3 fruit fly cellular contexts compared by ENCODE assay signal in the genomic region with DNA sequence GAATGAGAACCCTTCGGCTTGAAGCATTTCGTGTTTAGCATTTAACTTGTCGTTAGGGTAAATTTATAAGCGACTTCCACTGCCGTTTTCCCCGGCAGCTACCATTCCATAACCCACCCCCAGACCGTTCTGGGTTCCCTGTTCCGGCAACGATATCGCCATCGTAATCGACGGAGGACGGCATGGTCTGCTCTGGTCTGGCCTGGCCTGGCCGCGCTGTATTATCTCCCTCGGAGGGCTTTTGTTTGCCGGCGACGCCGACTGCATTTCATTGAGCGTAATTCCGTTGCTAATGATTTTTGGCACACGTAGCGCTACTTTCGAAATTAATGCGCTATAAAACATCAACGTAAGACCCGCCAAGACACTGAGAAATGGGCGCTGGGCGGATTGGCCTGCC.
TF ChIP-seq lines count a peak whose summit lies in the region.

No protein-coding gene starts in this region.

- no peak for TF ChIP-seq CTCF in whole organism, embryonic (GFP tag; optimal IDR thresholded peaks at IDR 0.05; lab: Kevin White, UChicago)

TF ChIP-seq in whole organism, embryonic, 481 proteins besides CTCF, POLR2A, EP300 and RAD21 (continues in another document):
- TF ChIP-seq CG17361 (GFP tag; IDR thresholded peaks at IDR 0.05; lab: Robert Waterston, UW) (0 out of 3 replicates have a peak, but pooled peaks have one; percentile 9), CG4360 (GFP tag; IDR thresholded peaks at IDR 0.05; lab: Robert Waterston, UW) (peak; percentile 36; the same call in 1 of the 2 replicates), Fer3 (tag; optimal IDR thresholded peaks at IDR 0.05; lab: Kevin White, UChicago) (no peak), Gsc (GFP tag; IDR thresholded peaks at IDR 0.05; lab: Robert Waterston, UW) (no peak), CG4282 (GFP tag; optimal IDR thresholded peaks at IDR 0.05; lab: Kevin White, UChicago) (no peak), BEAF-32 (GFP tag; optimal IDR thresholded peaks at IDR 0.05; lab: Kevin White, UChicago) (no peak), Dll (GFP tag; IDR thresholded peaks at IDR 0.05; lab: Robert Waterston, UW; ENCODE audit: partially characterized antibody) (no peak), Ptx1 (GFP tag; IDR thresholded peaks at IDR 0.05; lab: Robert Waterston, UW) (no peak), CG7556 (GFP tag; optimal IDR thresholded peaks at IDR 0.05; lab: Kevin White, UChicago) (no peak), slbo (GFP tag; IDR thresholded peaks at IDR 0.05; lab: Robert Waterston, UW) (no peak), nmo (GFP tag; optimal IDR thresholded peaks at IDR 0.05; lab: Kevin White, UChicago) (no peak), CG15011 (GFP tag; optimal IDR thresholded peaks at IDR 0.05; lab: Kevin White, UChicago) (no peak), gsb-n (tag; optimal IDR thresholded peaks at IDR 0.05; lab: Kevin White, UChicago) (peak; percentile 20), Med (GFP tag; lab: Kevin White, UChicago) (peak; percentile 77), Doc3 (GFP tag; IDR thresholded peaks at IDR 0.05; lab: Robert Waterston, UW; ENCODE audit: partially characterized antibody) (no peak), vnd (GFP tag; IDR thresholded peaks at IDR 0.05; lab: Robert Waterston, UW; ENCODE audit: partially characterized antibody) (no peak), Hey (tag; optimal IDR thresholded peaks at IDR 0.05; lab: Kevin White, UChicago) (peak; percentile 80), CG9932 (GFP tag; IDR thresholded peaks at IDR 0.05; lab: Robert Waterston, UW) (0 out of 2 replicates have a peak, but pooled peaks have one; percentile 18), ci (GFP tag; IDR thresholded peaks at IDR 0.05; lab: Robert Waterston, UW) (peak; percentile 56; the same call in 2 of the 3 replicates), lov (optimal IDR thresholded peaks at IDR 0.05; lab: Kevin White, UChicago) (no peak), lov (GFP tag; IDR thresholded peaks at IDR 0.05; lab: Robert Waterston, UW) (peak; percentile 74; the same call in 1 of the 3 replicates), row (GFP tag; IDR thresholded peaks at IDR 0.05; lab: Robert Waterston, UW) (no peak), Deaf1 (tag; optimal IDR thresholded peaks at IDR 0.05; lab: Kevin White, UChicago) (no peak), dati (GFP tag; IDR thresholded peaks at IDR 0.05; lab: Robert Waterston, UW) (no peak), Nf-YA (GFP tag; IDR thresholded peaks at IDR 0.05; lab: Robert Waterston, UW) (no peak), Dbx (GFP tag; IDR thresholded peaks at IDR 0.05; lab: Robert Waterston, UW) (no peak), CG2199 (GFP tag; IDR thresholded peaks at IDR 0.05; lab: Robert Waterston, UW) (peak; percentile 68; the same call in 1 of the 3 replicates), sug (tag; optimal IDR thresholded peaks at IDR 0.05; lab: Kevin White, UChicago) (no peak)

TF ChIP-seq in whole organism, prepupa, 60 proteins besides CTCF, POLR2A, EP300 and RAD21:
- no peak for TF ChIP-seq CG10631 (GFP tag; optimal IDR thresholded peaks at IDR 0.05; lab: Kevin White, UChicago)
- no peak for TF ChIP-seq CG11902 (GFP tag; optimal IDR thresholded peaks at IDR 0.05; lab: Kevin White, UChicago)
- TF ChIP-seq svp (GFP tag; lab: Kevin White, UChicago): peak; percentile 72
- no peak for TF ChIP-seq Sox102F (GFP tag; optimal IDR thresholded peaks at IDR 0.05; lab: Kevin White, UChicago)
- TF ChIP-seq Eip75B (GFP tag; optimal IDR thresholded peaks at IDR 0.05; lab: Kevin White, UChicago): no peak
- peak; percentile 48 for TF ChIP-seq Eip78C (GFP tag; lab: Kevin White, UChicago)
- TF ChIP-seq ss (GFP tag; optimal IDR thresholded peaks at IDR 0.05; lab: Kevin White, UChicago): no peak

TF ChIP-seq in whole organism, pupa, 21 proteins besides CTCF, POLR2A, EP300 and RAD21:
- TF ChIP-seq CG32121 (GFP tag; IDR thresholded peaks at IDR 0.05; lab: Robert Waterston, UW): 0 out of 2 replicates have a peak, but pooled peaks have one; percentile 24
- TF ChIP-seq Pif1B (GFP tag; optimal IDR thresholded peaks at IDR 0.05; lab: Kevin White, UChicago): no peak
- TF ChIP-seq CG4496 (GFP tag; IDR thresholded peaks at IDR 0.05; lab: Robert Waterston, UW): 0 out of 3 replicates have a peak, but pooled peaks have one; percentile 18
TF ChIP-seq in whole organism, pupa: peak in this region for 2.
